Fruit fly (Drosophila melanogaster) whole organism, embryonic: Measurements from ENCODE around the gene Pi3K21B.

Experiments used
- Bgb ChIP-seq: fragments of 200-800 bp; sonication (Bioruptor generic); IDR thresholded peaks from 2 replicates; pipeline ENCODE4 v1.3.6; 2022; ENCODE audit warnings: missing biosample characterization, missing genetic modification characterization; ENCODE audit not compliant: partially characterized antibody
- CG11504 ChIP-seq: fragments of 200-800 bp; sonication (Bioruptor generic); optimal IDR thresholded peaks from 3 replicates; lab custom pipeline; 2019; ENCODE audit warnings: missing biosample characterization, mild to moderate bottlenecking, missing genetic modification characterization, moderate library complexity
- CG11723 ChIP-seq: fragments of 200-800 bp; sonication (Bioruptor generic); optimal IDR thresholded peaks from 2 replicates; lab custom pipeline; 2017; ENCODE audit warnings: missing biosample characterization, mild to moderate bottlenecking, missing genetic modification characterization
- CG14441 ChIP-seq: fragments of 200-800 bp; sonication (Bioruptor generic); IDR thresholded peaks from 2 replicates; pipeline ENCODE4 v1.3.6; 2022; ENCODE audit warnings: missing biosample characterization, missing genetic modification characterization
- CG15601 ChIP-seq: fragments of 200-800 bp; sonication (Bioruptor generic); optimal IDR thresholded peaks from 3 replicates; lab custom pipeline; 2019; ENCODE audit warnings: missing biosample characterization, mild to moderate bottlenecking, missing genetic modification characterization, moderate library complexity
- CG17359 ChIP-seq: fragments of 200-800 bp; sonication (Bioruptor generic); optimal IDR thresholded peaks from 3 replicates; lab custom pipeline; 2018; ENCODE audit warnings: missing biosample characterization, mild to moderate bottlenecking, missing genetic modification characterization, moderate library complexity
- CG17385 ChIP-seq: fragments of 200-800 bp; sonication (Bioruptor generic); optimal IDR thresholded peaks from 3 replicates; lab custom pipeline; 2018; ENCODE audit warnings: missing biosample characterization, mild to moderate bottlenecking, missing genetic modification characterization
- CG1832 ChIP-seq: fragments of 200-800 bp; sonication (Bioruptor generic); optimal IDR thresholded peaks from 2 replicates; lab custom pipeline; 2017; ENCODE audit warnings: missing biosample characterization, mild to moderate bottlenecking, missing genetic modification characterization, inconsistent platforms
- CG18599 ChIP-seq: fragments of 200-800 bp; sonication (Bioruptor generic); optimal IDR thresholded peaks from 3 replicates; lab custom pipeline; 2017; ENCODE audit warnings: missing biosample characterization, missing genetic modification characterization, mild to moderate bottlenecking, moderate library complexity, missing genetic modification reagents
- CG2202 ChIP-seq: fragments of 200-800 bp; sonication (Bioruptor generic); optimal IDR thresholded peaks from 2 replicates; lab custom pipeline; 2018; ENCODE audit warnings: missing biosample characterization, mild to moderate bottlenecking, missing genetic modification characterization
- CG32532 ChIP-seq: fragments of 200-800 bp; sonication (Bioruptor generic); IDR thresholded peaks from 2 replicates; pipeline ENCODE4 v1.3.6; 2022; ENCODE audit warnings: missing biosample characterization, missing genetic modification characterization
- CG33213 ChIP-seq: fragments of 200-800 bp; sonication (Bioruptor generic); optimal IDR thresholded peaks from 3 replicates; lab custom pipeline; 2016; ENCODE audit warnings: missing biosample characterization, missing genetic modification characterization
- CG34376 ChIP-seq: fragments of 200-800 bp; sonication (Bioruptor generic); optimal IDR thresholded peaks from 2 replicates; lab custom pipeline; 2018; ENCODE audit warnings: missing biosample characterization, mild to moderate bottlenecking, missing genetic modification characterization
- CG42726 ChIP-seq: fragments of 200-800 bp; sonication (Bioruptor generic); IDR thresholded peaks from 2 replicates; pipeline ENCODE4 v1.3.6; 2022; ENCODE audit warnings: missing biosample characterization, missing genetic modification characterization; ENCODE audit not compliant: partially characterized antibody
- CG4328 ChIP-seq: fragments of 200-800 bp; sonication (Bioruptor generic); optimal IDR thresholded peaks from 3 replicates; lab custom pipeline; 2017; ENCODE audit warnings: missing biosample characterization, missing genetic modification reagents, missing genetic modification characterization
- CG7786 ChIP-seq: fragments of 200-800 bp; sonication (Bioruptor generic); optimal IDR thresholded peaks from 2 replicates; lab custom pipeline; 2016; ENCODE audit warnings: missing biosample characterization, missing genetic modification characterization
- CG8281 ChIP-seq: fragments of 200-800 bp; sonication (Bioruptor generic); optimal IDR thresholded peaks from 2 replicates; lab custom pipeline; 2018; ENCODE audit warnings: missing biosample characterization, mild to moderate bottlenecking, missing genetic modification characterization, moderate library complexity
- CG9437 ChIP-seq: fragments of 200-800 bp; sonication (Bioruptor generic); optimal IDR thresholded peaks from 2 replicates; lab custom pipeline; 2018; ENCODE audit warnings: missing biosample characterization, mild to moderate bottlenecking, missing genetic modification characterization
- CG9876 ChIP-seq: fragments of 200-800 bp; sonication (Bioruptor generic); optimal IDR thresholded peaks from 2 replicates; lab custom pipeline; 2016; ENCODE audit warnings: missing biosample characterization, missing genetic modification characterization
- D ChIP-seq, 2 experiments: fragments of 200-800 bp in 1 of 2; fragments of >200 bp in 1 of 2; sonication (Bioruptor generic) in 1 of 2; optimal IDR thresholded peaks; 2 replicates in 1 of 2; 3 replicates in 1 of 2; lab custom pipeline; 2017; ENCODE audit warnings: mild to moderate bottlenecking in 1 of 2, missing biosample characterization in 1 of 2, missing genetic modification characterization in 1 of 2, missing genetic modification reagents in 1 of 2
- Fer1 ChIP-seq: fragments of 200-800 bp; sonication (Bioruptor generic); optimal IDR thresholded peaks from 2 replicates; lab custom pipeline; 2017; ENCODE audit warnings: missing biosample characterization, mild to moderate bottlenecking, missing genetic modification characterization
- Gug ChIP-seq: fragments of 200-800 bp; sonication (Bioruptor generic); IDR thresholded peaks from 4 replicates; pipeline ENCODE4 v1.3.6; 2022; ENCODE audit warnings: missing biosample characterization, missing genetic modification characterization
- HLH4C ChIP-seq: fragments of 200-800 bp; sonication (Bioruptor generic); IDR thresholded peaks from 3 replicates; pipeline ENCODE4 v1.3.6; 2022; ENCODE audit warnings: missing biosample characterization, missing genetic modification characterization; ENCODE audit not compliant: partially characterized antibody
- HmgD ChIP-seq: fragments of 200-800 bp; sonication (Bioruptor generic); optimal IDR thresholded peaks from 3 replicates; lab custom pipeline; 2016; ENCODE audit warnings: missing biosample characterization, missing genetic modification characterization
- Hr51 ChIP-seq, 2 experiments: fragments of 200-800 bp; sonication (Bioruptor generic); optimal IDR thresholded peaks; 2 replicates in 1 of 2; 3 replicates in 1 of 2; lab custom pipeline; 2016 to 2018; ENCODE audit warnings: missing biosample characterization in 2 of 2, missing genetic modification characterization in 2 of 2, mild to moderate bottlenecking in 1 of 2, moderate library complexity in 1 of 2
- MESR4 ChIP-seq: fragments of 200-800 bp; sonication (Bioruptor generic); optimal IDR thresholded peaks from 2 replicates; lab custom pipeline; 2018; ENCODE audit warnings: missing biosample characterization, mild to moderate bottlenecking, missing genetic modification characterization, moderate library complexity
- Med ChIP-seq: fragments of 200-800 bp; sonication (Bioruptor generic); peaks from one replicate; lab custom pipeline; 2016; ENCODE audit warnings: missing biosample characterization, missing genetic modification characterization, mild to moderate bottlenecking, inconsistent platforms, moderate library complexity
- NK7.1 ChIP-seq: fragments of 200-800 bp; sonication (Bioruptor generic); optimal IDR thresholded peaks from 3 replicates; lab custom pipeline; 2016; ENCODE audit warnings: missing biosample characterization, missing genetic modification characterization
- Poxn ChIP-seq: fragments of 200-800 bp; sonication (Bioruptor generic); IDR thresholded peaks from 2 replicates; pipeline ENCODE4 v1.3.6; 2022; ENCODE audit warnings: missing biosample characterization, missing genetic modification characterization
- Trl ChIP-seq, 3 experiments: fragments of >200 bp in 2 of 3; fragments of 200-800 bp in 1 of 3; sonication (Bioruptor generic) in 1 of 3; optimal IDR thresholded peaks; 2 replicates in 1 of 3; 3 replicates in 2 of 3; lab custom pipeline; 2016 to 2017; ENCODE audit warnings: missing biosample characterization in 1 of 3, missing genetic modification characterization in 1 of 3
- Vsx1 ChIP-seq: fragments of 200-800 bp; sonication (Bioruptor generic); optimal IDR thresholded peaks from 2 replicates; lab custom pipeline; 2017; ENCODE audit warnings: missing biosample characterization, mild to moderate bottlenecking, missing genetic modification characterization, missing genetic modification reagents
- Xbp1 ChIP-seq: fragments of 200-800 bp; sonication (Bioruptor generic); optimal IDR thresholded peaks from 3 replicates; lab custom pipeline; 2016; ENCODE audit warnings: missing biosample characterization, mild to moderate bottlenecking, missing genetic modification characterization
- bbx ChIP-seq: fragments of 200-800 bp; sonication (Bioruptor generic); IDR thresholded peaks from 2 replicates; pipeline ENCODE4 v1.3.6; 2022; ENCODE audit warnings: missing biosample characterization, missing genetic modification characterization; ENCODE audit not compliant: partially characterized antibody
- cg ChIP-seq: fragments of 200-800 bp; sonication (Bioruptor generic); optimal IDR thresholded peaks from 3 replicates; lab custom pipeline; 2019; ENCODE audit warnings: missing biosample characterization, mild to moderate bottlenecking, missing genetic modification characterization, moderate library complexity
- dmrt99B ChIP-seq: fragments of 200-800 bp; sonication (Bioruptor generic); optimal IDR thresholded peaks from 2 replicates; lab custom pipeline; 2018; ENCODE audit warnings: missing biosample characterization, mild to moderate bottlenecking, missing genetic modification characterization, moderate library complexity
- gcm2 ChIP-seq: fragments of 200-800 bp; sonication (Bioruptor generic); optimal IDR thresholded peaks from 2 replicates; lab custom pipeline; 2016; ENCODE audit warnings: missing biosample characterization, missing genetic modification characterization
- gem ChIP-seq: fragments of 200-800 bp; sonication (Bioruptor generic); optimal IDR thresholded peaks from 2 replicates; lab custom pipeline; 2019; ENCODE audit warnings: missing biosample characterization, mild to moderate bottlenecking, missing genetic modification characterization, moderate library complexity
- grau ChIP-seq: fragments of 200-800 bp; optimal IDR thresholded peaks from 3 replicates; lab custom pipeline; 2019; ENCODE audit warnings: missing biosample characterization, mild to moderate bottlenecking, missing genetic modification characterization, moderate library complexity
- kah ChIP-seq: fragments of 200-800 bp; sonication (Bioruptor generic); optimal IDR thresholded peaks from 2 replicates; lab custom pipeline; 2018; ENCODE audit warnings: missing biosample characterization, mild to moderate bottlenecking, missing genetic modification characterization
- nerfin-1 ChIP-seq: fragments of 200-800 bp; sonication (Bioruptor generic); optimal IDR thresholded peaks from 3 replicates; lab custom pipeline; 2019; ENCODE audit warnings: missing biosample characterization, mild to moderate bottlenecking, missing genetic modification characterization, moderate library complexity
- pfk ChIP-seq: fragments of 200-800 bp; sonication (Bioruptor generic); optimal IDR thresholded peaks from 2 replicates; lab custom pipeline; 2018; ENCODE audit warnings: missing biosample characterization, mild to moderate bottlenecking, missing genetic modification characterization, moderate library complexity
- pros ChIP-seq: fragments of 200-800 bp; sonication (Bioruptor generic); optimal IDR thresholded peaks from 3 replicates; lab custom pipeline; 2019; ENCODE audit warnings: missing biosample characterization, mild to moderate bottlenecking, missing genetic modification characterization, moderate library complexity
- psq ChIP-seq: fragments of 200-800 bp; sonication (Bioruptor generic); optimal IDR thresholded peaks from 2 replicates; lab custom pipeline; 2017; ENCODE audit warnings: missing biosample characterization, missing genetic modification characterization
- sens ChIP-seq: fragments of 200-800 bp; sonication (Bioruptor generic); peaks from one replicate; lab custom pipeline; 2016; ENCODE audit warnings: missing biosample characterization, missing genetic modification characterization
- sob ChIP-seq: fragments of 200-800 bp; sonication (Bioruptor generic); IDR thresholded peaks from 2 replicates; pipeline ENCODE4 v1.3.6; 2022; ENCODE audit warnings: missing biosample characterization, missing genetic modification characterization
- tio ChIP-seq: fragments of 200-800 bp; sonication (Bioruptor generic); optimal IDR thresholded peaks from 2 replicates; lab custom pipeline; 2017; ENCODE audit warnings: missing biosample characterization, missing genetic modification characterization, inconsistent platforms
- yki ChIP-seq: fragments of >200 bp; optimal IDR thresholded peaks from 3 replicates; lab custom pipeline; 2018

Pi3K21B gene

DNA sequence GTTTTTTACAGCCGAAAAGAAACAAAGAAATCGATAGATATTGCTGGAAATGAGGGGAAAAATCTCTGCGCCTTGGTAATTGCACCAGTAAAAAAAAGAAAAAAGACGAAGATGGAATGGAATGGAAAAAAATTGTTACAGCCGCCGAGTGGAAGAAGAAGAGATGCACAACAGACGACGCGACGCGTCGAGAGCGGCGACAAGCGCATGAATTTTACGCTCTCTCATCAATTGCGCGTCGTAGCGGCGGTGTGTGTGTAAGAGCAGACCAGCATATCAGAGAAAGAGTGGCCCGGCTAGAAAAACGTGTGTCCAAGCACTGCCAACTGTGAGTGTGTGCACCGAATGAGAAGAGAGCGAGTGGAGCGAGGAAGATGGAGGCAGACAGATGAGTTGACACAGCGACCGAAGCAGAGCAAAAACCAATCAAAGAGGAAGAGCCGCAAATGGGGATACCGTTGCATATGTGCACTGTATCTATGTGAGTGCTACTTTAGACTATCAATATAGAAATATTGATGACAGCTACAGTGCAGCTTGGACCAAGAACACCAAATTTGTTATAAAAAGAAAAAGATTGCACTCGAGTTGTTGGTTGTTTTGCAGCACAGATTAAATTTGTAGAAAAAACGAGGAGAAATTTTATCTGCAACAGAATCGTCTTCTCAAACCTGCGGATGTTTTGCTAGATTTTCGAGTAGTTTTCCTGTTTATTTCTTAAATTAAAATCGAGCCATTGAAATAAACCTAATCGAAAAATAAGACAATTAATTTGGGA, 48.4 kb upstream of the Pi3K21B start (continued):
- TF ChIP-seq CG7786 (no peak), bbx (GFP tag; lab: Robert Waterston, UW) (peak; percentile 10; the same call in 1 of the 2 replicates), HmgD (GFP tag; lab: Kevin White, UChicago) (peak; percentile 21), Fer1 (peak; percentile 18), Med (peak; percentile 42), CG34376 (peak; percentile 21), MESR4 (GFP tag; lab: Kevin White, UChicago) (no peak), CG1832 (GFP tag; lab: Kevin White, UChicago) (peak; percentile 80), cg (GFP tag; lab: Kevin White, UChicago) (peak; percentile 88), pfk (GFP tag; lab: Kevin White, UChicago) (peak; percentile 24), CG9437 (GFP tag; lab: Kevin White, UChicago) (no peak), CG17385 (peak; percentile 97), CG15601 (tag; lab: Kevin White, UChicago) (peak; percentile 0), Trl (optimal IDR thresholded peaks at IDR 0.05; lab: Kevin White, UChicago) (peak; percentile 95 to 97), Trl (GFP tag; optimal IDR thresholded peaks at IDR 0.05; lab: Kevin White, UChicago) (peak; percentile 31), tio (GFP tag; lab: Kevin White, UChicago) (peak; percentile 13), CG9876 (GFP tag; lab: Kevin White, UChicago) (no peak), Vsx1 (GFP tag; lab: Kevin White, UChicago) (peak; percentile 9), nerfin-1 (tag; lab: Kevin White, UChicago) (peak; percentile 3), sens (GFP tag; lab: Kevin White, UChicago) (peak; percentile 87), HLH4C (no peak), CG33213 (GFP tag; lab: Kevin White, UChicago) (no peak), sob (GFP tag; lab: Robert Waterston, UW) (no peak; the same call in 1 of the 2 replicates), gcm2 (GFP tag; lab: Kevin White, UChicago) (no peak), Bgb (GFP tag; lab: Robert Waterston, UW) (peak; percentile 12; the same call in 1 of the 2 replicates), CG17359 (tag; lab: Kevin White, UChicago) (peak; percentile 34), Gug (GFP tag; lab: Robert Waterston, UW) (0 out of 4 replicates have a peak, but pooled peaks have one; percentile 19), Poxn (GFP tag; lab: Robert Waterston, UW) (no peak), CG2202 (tag; lab: Kevin White, UChicago) (no peak), yki (lab: Kevin White, UChicago) (peak; percentile 79), CG11504 (tag; lab: Kevin White, UChicago) (peak; percentile 22), CG11723 (GFP tag; lab: Kevin White, UChicago) (no peak), grau (peak; percentile 84), D (optimal IDR thresholded peaks at IDR 0.05; lab: Kevin White, UChicago) (no peak), D (GFP tag; optimal IDR thresholded peaks at IDR 0.05; lab: Kevin White, UChicago) (peak; percentile 14), psq (GFP tag; lab: Kevin White, UChicago) (peak; percentile 47), dmrt99B (tag; lab: Kevin White, UChicago) (peak; percentile 13), CG8281 (tag; lab: Kevin White, UChicago) (peak; percentile 93), CG42726 (GFP tag; lab: Robert Waterston, UW) (no peak), gem (tag; lab: Kevin White, UChicago) (peak; percentile 47), pros (GFP tag; lab: Kevin White, UChicago) (peak; percentile 91), Hr51 (GFP tag; optimal IDR thresholded peaks at IDR 0.05; lab: Kevin White, UChicago) (no peak), kah (GFP tag; lab: Kevin White, UChicago) (peak; percentile 7), Xbp1 (GFP tag; lab: Kevin White, UChicago) (peak; percentile 47), CG18599 (GFP tag; lab: Kevin White, UChicago) (no peak), CG32532 (peak; percentile 31; the same call in 1 of the 2 replicates), CG14441 (GFP tag; lab: Robert Waterston, UW) (no peak), NK7.1 (GFP tag; lab: Kevin White, UChicago) (no peak), CG4328 (no peak)
